Worm (Caenorhabditis elegans) whole organism, late embryonic: ENCODE measurements around the gene nhr-277.
A peak's percentile ranks its signal among the peaks of the same experiment; 100 is the strongest.

ENCODE experiments used
- C38D4.7 ChIP-seq: fragments of 200-800 bp; sonication (Bioruptor generic); optimal IDR thresholded peaks from 2 replicates; lab custom pipeline; 2018; ENCODE audit warnings: mild to moderate bottlenecking, missing genetic modification characterization, moderate library complexity, missing compliant biosample characterization
- F13H6.1 ChIP-seq: sonication (generic microtip); optimal IDR thresholded peaks from 2 replicates; lab custom pipeline; 2016; ENCODE audit warnings: missing genetic modification characterization, missing compliant biosample characterization
- Y22D7AL.16 ChIP-seq: sonication (generic microtip); optimal IDR thresholded peaks from 2 replicates; lab custom pipeline; 2016; ENCODE audit warnings: missing genetic modification characterization, missing compliant biosample characterization
- ahr-1 ChIP-seq: sonication (generic microtip); optimal IDR thresholded peaks from 2 replicates; lab custom pipeline; 2016; ENCODE audit warnings: missing genetic modification characterization, missing compliant biosample characterization
- ceh-18 ChIP-seq: sonication (generic microtip); optimal IDR thresholded peaks from 2 replicates; lab custom pipeline; 2016; ENCODE audit warnings: missing genetic modification characterization, missing compliant biosample characterization
- ceh-19 ChIP-seq: fragments of 200-800 bp; sonication (Bioruptor generic); optimal IDR thresholded peaks from 2 replicates; lab custom pipeline; 2018; ENCODE audit warnings: mild to moderate bottlenecking, missing genetic modification characterization, missing compliant biosample characterization
- ceh-2 ChIP-seq: sonication (generic microtip); optimal IDR thresholded peaks from 2 replicates; lab custom pipeline; 2016; ENCODE audit warnings: missing genotype, missing genetic modification characterization, missing compliant biosample characterization
- ceh-30 ChIP-seq: fragments of 150-350 bp; optimal IDR thresholded peaks from 2 replicates; lab custom pipeline; 2014; ENCODE audit warnings: missing biosample characterization, missing genetic modification characterization
- ceh-31 ChIP-seq: sonication (generic microtip); optimal IDR thresholded peaks from 2 replicates; lab custom pipeline; 2016; ENCODE audit warnings: missing genetic modification characterization, missing compliant biosample characterization
- ceh-34 ChIP-seq: sonication (generic microtip); optimal IDR thresholded peaks from 2 replicates; lab custom pipeline; 2016; ENCODE audit warnings: mild to moderate bottlenecking, missing genetic modification characterization, missing compliant biosample characterization
- ceh-45 ChIP-seq: fragments of 200-800 bp; sonication (Bioruptor generic); IDR thresholded peaks from 2 replicates; pipeline ENCODE4 v1.3.6; 2022; ENCODE audit warnings: missing genetic modification reagents, missing genetic modification characterization, missing compliant biosample characterization
- ceh-6 ChIP-seq: fragments of 200-800 bp; sonication (Bioruptor generic); optimal IDR thresholded peaks from 2 replicates; lab custom pipeline; 2018; ENCODE audit warnings: mild to moderate bottlenecking, missing genetic modification characterization, missing compliant biosample characterization
- dmd-4 ChIP-seq: sonication (generic microtip); optimal IDR thresholded peaks from 2 replicates; lab custom pipeline; 2016; ENCODE audit warnings: borderline replicate concordance, missing genetic modification characterization, missing compliant biosample characterization
- elt-2 ChIP-seq: sonication (generic microtip); optimal IDR thresholded peaks from 2 replicates; lab custom pipeline; 2016; ENCODE audit warnings: missing genetic modification reagents, missing genetic modification characterization, missing compliant biosample characterization
- ets-4 ChIP-seq: sonication (generic microtip); optimal IDR thresholded peaks from 2 replicates; lab custom pipeline; 2016; ENCODE audit warnings: missing genetic modification characterization, missing compliant biosample characterization
- eyg-1 ChIP-seq: sonication (generic microtip); optimal IDR thresholded peaks from 2 replicates; lab custom pipeline; 2016; ENCODE audit warnings: missing genotype, missing genetic modification characterization, missing compliant biosample characterization
- fkh-10 ChIP-seq: fragments of 150-350 bp; optimal IDR thresholded peaks from 2 replicates; lab custom pipeline; 2014; ENCODE audit warnings: missing biosample characterization, missing genetic modification reagents, missing genetic modification characterization
- fkh-6 ChIP-seq: sonication (generic microtip); optimal IDR thresholded peaks from 2 replicates; lab custom pipeline; 2016; ENCODE audit warnings: missing genetic modification characterization, missing compliant biosample characterization
- gmeb-2 ChIP-seq: sonication (generic microtip); optimal IDR thresholded peaks from 2 replicates; lab custom pipeline; 2016; ENCODE audit warnings: missing genetic modification characterization, inconsistent platforms, missing compliant biosample characterization
- hlh-13 ChIP-seq: fragments of 200-800 bp; sonication (Bioruptor generic); optimal IDR thresholded peaks from 2 replicates; lab custom pipeline; 2018; ENCODE audit warnings: mild to moderate bottlenecking, missing genetic modification characterization, missing compliant biosample characterization
- hlh-15 ChIP-seq: sonication (generic microtip); optimal IDR thresholded peaks from 2 replicates; lab custom pipeline; 2016; ENCODE audit warnings: missing genetic modification characterization, missing compliant biosample characterization
- hlh-30 ChIP-seq: sonication (generic microtip); optimal IDR thresholded peaks from 2 replicates; lab custom pipeline; 2017; ENCODE audit warnings: antibody characterized with exemption, missing genetic modification characterization, missing compliant biosample characterization; ENCODE audit not compliant: insufficient read depth
- hlh-6 ChIP-seq: sonication (generic microtip); optimal IDR thresholded peaks from 2 replicates; lab custom pipeline; 2016; ENCODE audit warnings: missing genotype, missing genetic modification characterization, missing compliant biosample characterization
- hlh-8 ChIP-seq: sonication (generic microtip); optimal IDR thresholded peaks from 2 replicates; lab custom pipeline; 2016; ENCODE audit warnings: missing genotype, missing genetic modification characterization, missing compliant biosample characterization
- lim-6 ChIP-seq: sonication (generic microtip); optimal IDR thresholded peaks from 2 replicates; lab custom pipeline; 2016; ENCODE audit warnings: missing genetic modification characterization, missing compliant biosample characterization
- lin-11 ChIP-seq: fragments of 200-800 bp; sonication (Bioruptor generic); optimal IDR thresholded peaks from 2 replicates; lab custom pipeline; 2018; ENCODE audit warnings: mild to moderate bottlenecking, missing genetic modification characterization, missing compliant biosample characterization
- madf-2 ChIP-seq: sonication (generic microtip); optimal IDR thresholded peaks from 2 replicates; lab custom pipeline; 2017; ENCODE audit warnings: missing genetic modification characterization, missing compliant biosample characterization
- mec-3 ChIP-seq: sonication (generic microtip); optimal IDR thresholded peaks from 2 replicates; lab custom pipeline; 2016; ENCODE audit warnings: borderline replicate concordance, missing genetic modification characterization, missing compliant biosample characterization
- nhr-11 ChIP-seq: fragments of 150-350 bp; optimal IDR thresholded peaks from 2 replicates; lab custom pipeline; 2014; ENCODE audit warnings: missing biosample characterization, missing genetic modification characterization
- odd-2 ChIP-seq: sonication (generic microtip); optimal IDR thresholded peaks from 2 replicates; lab custom pipeline; 2017; ENCODE audit warnings: antibody characterized with exemption, mild to moderate bottlenecking, missing genetic modification characterization, missing compliant biosample characterization
- pat-9 ChIP-seq: fragments of 200-800 bp; sonication (Bioruptor generic); optimal IDR thresholded peaks from 2 replicates; lab custom pipeline; 2018; ENCODE audit warnings: mild to moderate bottlenecking, missing genetic modification characterization, moderate library complexity, missing compliant biosample characterization
- pha-2 ChIP-seq: sonication (generic microtip); optimal IDR thresholded peaks from 2 replicates; lab custom pipeline; 2017; ENCODE audit warnings: mild to moderate bottlenecking, missing genetic modification characterization, missing compliant biosample characterization
- pha-4 ChIP-seq: fragments of 150-350 bp; optimal IDR thresholded peaks from 2 replicates; lab custom pipeline; 2018; ENCODE audit warnings: missing biosample characterization, missing genetic modification reagents, missing genetic modification characterization
- pqm-1 ChIP-seq: sonication (generic microtip); optimal IDR thresholded peaks from 2 replicates; lab custom pipeline; 2016; ENCODE audit warnings: missing genetic modification characterization, missing compliant biosample characterization
- rnt-1 ChIP-seq: sonication (generic microtip); optimal IDR thresholded peaks from 2 replicates; lab custom pipeline; 2016; ENCODE audit warnings: missing genetic modification characterization, missing compliant biosample characterization
- sox-4 ChIP-seq: sonication (generic microtip); optimal IDR thresholded peaks from 2 replicates; lab custom pipeline; 2017; ENCODE audit warnings: mild to moderate bottlenecking, missing genetic modification characterization, inconsistent platforms, missing compliant biosample characterization
- syd-9 ChIP-seq: sonication (generic microtip); optimal IDR thresholded peaks from 2 replicates; lab custom pipeline; 2016; ENCODE audit warnings: mild to moderate bottlenecking, missing genetic modification characterization, moderate library complexity, missing compliant biosample characterization
- tbx-2 ChIP-seq: sonication (generic microtip); optimal IDR thresholded peaks from 2 replicates; lab custom pipeline; 2016; ENCODE audit warnings: missing genetic modification characterization, missing compliant biosample characterization
- tbx-7 ChIP-seq: sonication (generic microtip); optimal IDR thresholded peaks from 2 replicates; lab custom pipeline; 2016; ENCODE audit warnings: missing genotype, missing genetic modification characterization, missing compliant biosample characterization
- unc-42 ChIP-seq: sonication (generic microtip); optimal IDR thresholded peaks from 2 replicates; lab custom pipeline; 2016; ENCODE audit warnings: missing genotype, missing genetic modification characterization, missing compliant biosample characterization
- unc-86 ChIP-seq: sonication (generic microtip); optimal IDR thresholded peaks from 2 replicates; lab custom pipeline; 2016; ENCODE audit warnings: missing genetic modification characterization, missing compliant biosample characterization
- zip-5 ChIP-seq: sonication (generic microtip); optimal IDR thresholded peaks from 2 replicates; lab custom pipeline; 2016; ENCODE audit warnings: missing genetic modification characterization, missing compliant biosample characterization
- ztf-16 ChIP-seq: sonication (generic microtip); optimal IDR thresholded peaks from 2 replicates; lab custom pipeline; 2017; ENCODE audit warnings: missing genetic modification characterization, missing compliant biosample characterization

The nhr-277 gene

DNA sequence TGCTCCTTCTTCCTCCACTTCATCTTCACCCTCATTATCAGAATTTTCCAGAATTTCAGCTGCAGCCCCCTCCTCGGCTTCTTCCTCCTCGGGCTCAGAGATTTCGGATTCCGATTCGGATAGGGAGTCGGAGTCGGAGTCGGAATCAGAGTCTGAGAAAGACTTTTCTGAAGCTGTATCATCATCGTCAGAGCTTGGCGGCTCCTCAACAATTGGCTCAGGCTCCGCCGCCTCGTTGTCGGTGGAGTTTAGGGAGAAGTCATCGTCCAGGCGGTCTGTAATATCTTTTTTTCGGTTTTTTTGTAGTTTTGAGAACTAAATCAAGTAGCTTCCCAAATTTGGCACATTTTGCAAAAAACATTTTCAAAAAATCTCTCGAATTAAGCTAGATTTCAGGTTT is 28.0 kb downstream of the nhr-277 start:
- TF ChIP-seq ztf-16 (tag; lab: Kevin White, UChicago) (no peak), elt-2 (tag; lab: Kevin White, UChicago) (no peak), fkh-6 (tag; lab: Kevin White, UChicago) (no peak), lim-6 (no peak), nhr-11 (no peak), tbx-7 (tag; lab: Kevin White, UChicago) (no peak), ceh-45 (no peak), pha-4 (no peak), ceh-6 (GFP tag; lab: Kevin White, UChicago) (no peak), dmd-4 (tag; lab: Kevin White, UChicago) (no peak), tbx-2 (tag; lab: Kevin White, UChicago) (no peak), sox-4 (no peak)
- TF ChIP-seq, all 69 proteins: peak for 0

DNA sequence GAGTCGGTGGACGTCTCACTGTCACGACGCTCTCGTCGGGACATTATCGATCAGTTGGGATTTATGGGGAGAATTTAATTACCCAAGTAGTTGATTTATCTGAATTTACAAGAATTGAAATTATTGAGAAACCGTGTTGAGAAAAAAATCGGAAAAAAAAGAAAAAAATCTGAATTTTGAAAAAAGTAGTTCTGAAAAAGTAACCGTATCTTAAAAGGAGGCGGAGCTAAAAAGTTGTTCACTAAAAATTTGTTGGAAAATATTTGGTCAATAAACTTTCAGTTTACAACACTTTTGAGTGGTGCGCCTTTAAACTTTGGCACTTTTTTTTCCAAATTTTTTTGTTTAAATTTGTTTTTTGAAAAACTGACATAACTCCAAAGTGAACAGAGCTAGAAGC is 28.9 kb downstream of the nhr-277 start, which contains the start of gene Y54G2A.11:
TSS of gene Y54G2A.11 (minus strand) at position 101 of the 400 bp plus-strand sequence.
- TF ChIP-seq lin-11 (tag; lab: Kevin White, UChicago): no peak
- no peak for TF ChIP-seq hlh-30
- TF ChIP-seq C38D4.7 (GFP tag; lab: Kevin White, UChicago): no peak
- TF ChIP-seq elt-2 (tag; lab: Kevin White, UChicago): no peak
- TF ChIP-seq ceh-45: no peak
- no peak for TF ChIP-seq zip-5 (tag; lab: Kevin White, UChicago)

DNA sequence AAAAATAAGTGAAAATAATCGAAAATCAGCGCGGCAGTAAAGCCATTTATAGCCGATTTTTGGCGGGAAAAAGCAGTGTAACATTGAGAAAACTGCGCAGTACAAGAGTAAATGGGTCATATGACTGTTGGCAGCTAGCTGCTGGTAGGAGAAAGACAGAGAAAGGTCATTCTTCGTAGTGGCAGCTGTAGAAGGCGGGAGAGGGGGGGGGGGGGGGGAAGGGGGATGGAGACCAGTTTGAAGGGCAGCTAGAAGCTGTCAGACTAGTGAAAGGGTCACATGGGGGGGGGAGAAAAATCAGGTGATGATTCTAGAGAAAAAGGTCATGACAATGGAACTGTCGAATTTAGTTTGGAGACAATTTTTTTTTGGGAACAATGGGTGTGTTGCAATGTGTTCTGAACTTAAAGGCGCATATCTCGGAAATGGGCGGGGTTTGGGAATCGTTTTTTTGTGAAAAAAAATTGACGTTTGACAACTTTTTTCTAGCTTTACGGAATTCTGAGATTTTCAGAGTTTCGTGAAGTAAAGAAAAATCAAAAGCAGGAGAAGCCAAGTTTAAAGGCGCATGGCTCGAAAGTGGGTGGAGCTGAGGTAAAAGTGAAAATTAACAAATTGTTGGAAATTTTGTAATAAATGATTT is 29.5 kb downstream of the nhr-277 start:
- TF ChIP-seq ceh-6 (GFP tag; lab: Kevin White, UChicago) (no peak), hlh-30 (peak; percentile 58)

DNA sequence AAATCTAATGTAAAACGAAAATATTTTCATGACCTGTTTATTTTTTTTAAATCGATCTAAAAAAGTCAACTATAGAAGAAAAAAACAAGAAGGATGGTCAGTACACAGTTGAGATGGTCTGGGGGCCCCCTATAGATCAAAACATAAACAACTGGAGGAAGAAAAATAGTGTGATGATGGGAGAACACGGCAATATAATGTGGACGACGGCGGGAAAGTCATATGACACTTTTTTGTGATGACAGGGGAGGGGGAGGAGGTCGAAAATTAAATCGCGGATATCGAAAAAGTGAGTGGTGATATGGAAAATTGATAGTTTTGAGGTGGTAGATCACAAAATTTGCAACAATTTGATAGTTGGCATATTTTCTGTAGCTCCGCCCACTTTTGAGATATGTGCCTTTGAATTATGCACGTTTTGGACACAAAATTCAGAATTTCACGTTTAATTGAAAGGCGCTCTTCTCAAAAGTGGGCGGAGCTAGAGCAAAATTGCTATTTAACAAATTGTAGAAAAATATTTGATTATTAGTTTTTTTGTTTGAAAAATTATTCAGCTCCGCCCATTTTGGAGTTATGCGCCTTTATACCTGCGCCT is 30.7 kb downstream of the nhr-277 start:
- TF ChIP-seq pqm-1 (tag; lab: Kevin White, UChicago) (no peak), hlh-30 (peak; percentile 69)

DNA sequence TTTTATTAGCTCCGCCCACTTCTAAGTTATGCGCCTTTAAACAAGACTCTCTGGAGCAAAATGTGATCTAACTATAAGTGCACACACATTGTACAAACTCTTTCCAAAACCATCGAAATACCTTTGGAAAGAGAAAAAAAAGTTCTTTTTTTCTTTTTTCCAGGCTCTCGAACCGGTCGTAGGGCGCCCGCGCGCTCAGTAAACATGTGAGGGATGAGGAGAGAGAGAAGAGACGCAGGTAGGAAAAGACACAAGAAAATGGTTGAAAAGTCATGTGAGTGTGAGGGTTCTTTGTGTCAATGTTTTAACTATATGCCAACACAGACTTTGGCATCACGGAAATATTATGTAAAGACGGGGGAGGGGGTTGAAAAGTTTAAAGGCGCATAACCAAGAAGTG is 31.7 kb downstream of the nhr-277 start:
- TF ChIP-seq gmeb-2 (tag; lab: Kevin White, UChicago): no peak
- TF ChIP-seq eyg-1 (tag; lab: Kevin White, UChicago): no peak
- no peak for TF ChIP-seq Y22D7AL.16 (tag; lab: Kevin White, UChicago)
- no peak for TF ChIP-seq unc-42 (tag; lab: Kevin White, UChicago)
- TF ChIP-seq rnt-1 (tag; lab: Kevin White, UChicago): no peak
- peak; percentile 60 for TF ChIP-seq ceh-31 (tag; lab: Kevin White, UChicago)
- no peak for TF ChIP-seq hlh-8
- peak; percentile 62 for TF ChIP-seq ceh-18 (tag; lab: Kevin White, UChicago)
- no peak for TF ChIP-seq fkh-6 (tag; lab: Kevin White, UChicago)
- TF ChIP-seq nhr-11: no peak
- TF ChIP-seq pha-2 (tag; lab: Kevin White, UChicago): no peak
- TF ChIP-seq ceh-19 (GFP tag; lab: Kevin White, UChicago): peak; percentile 35
- no peak for TF ChIP-seq ahr-1
- TF ChIP-seq mec-3 (tag; lab: Kevin White, UChicago): no peak
- TF ChIP-seq fkh-10 (GFP tag; lab: Kevin White, UChicago): no peak
- no peak for TF ChIP-seq unc-86 (tag; lab: Kevin White, UChicago)
- TF ChIP-seq odd-2 (tag; lab: Kevin White, UChicago): no peak
- TF ChIP-seq ceh-45: no peak
- TF ChIP-seq hlh-13: no peak
- TF ChIP-seq madf-2 (tag; lab: Kevin White, UChicago): no peak
- peak; percentile 12 for TF ChIP-seq ets-4 (tag; lab: Kevin White, UChicago)
- TF ChIP-seq syd-9: no peak
- TF ChIP-seq pat-9: no peak
- TF ChIP-seq hlh-30: peak; percentile 91
- TF ChIP-seq C38D4.7 (GFP tag; lab: Kevin White, UChicago): no peak
- no peak for TF ChIP-seq ceh-30 (tag; lab: Kevin White, UChicago)
- peak; percentile 13 for TF ChIP-seq F13H6.1 (tag; lab: Kevin White, UChicago)
- no peak for TF ChIP-seq ztf-16 (tag; lab: Kevin White, UChicago)
- no peak for TF ChIP-seq hlh-15 (tag; lab: Kevin White, UChicago)
- TF ChIP-seq ceh-34: no peak
- no peak for TF ChIP-seq hlh-6
- no peak for TF ChIP-seq sox-4
- no peak for TF ChIP-seq pha-4
- TF ChIP-seq ceh-2 (tag; lab: Kevin White, UChicago): no peak
